Worm (Caenorhabditis elegans) whole organism, L3 larva: ENCODE results near the gene hip-1.

Experiments used
- elt-3 ChIP-seq, 3 experiments: fragments of 150-350 bp in 1 of 3; sonication (generic microtip) in 2 of 3; optimal IDR thresholded peaks; 2 replicates in 2 of 3; 4 replicates in 1 of 3; lab custom pipeline; 2014 to 2017; ENCODE audit warnings: missing biosample characterization in 3 of 3, missing genetic modification characterization in 3 of 3
- nhr-28 ChIP-seq: fragments of 150-350 bp; optimal IDR thresholded peaks from 2 replicates; lab custom pipeline; 2014; ENCODE audit warnings: missing biosample characterization, missing genetic modification characterization
- pha-4 ChIP-seq: fragments of 150-350 bp; optimal IDR thresholded peaks from 2 replicates; lab custom pipeline; 2014; ENCODE audit warnings: missing biosample characterization, missing genetic modification reagents, missing genetic modification characterization
- snpc-4 ChIP-seq: fragments of 150-350 bp; optimal IDR thresholded peaks from 2 replicates; lab custom pipeline; 2014; ENCODE audit warnings: missing biosample characterization, missing genetic modification characterization
- zag-1 ChIP-seq: fragments of 150-350 bp; optimal IDR thresholded peaks from 2 replicates; lab custom pipeline; 2014; ENCODE audit warnings: missing biosample characterization, missing genetic modification characterization
- ztf-11 ChIP-seq: fragments of 150-350 bp; optimal IDR thresholded peaks from 2 replicates; lab custom pipeline; 2014; ENCODE audit warnings: missing biosample characterization, missing genetic modification characterization

- no peak for TF ChIP-seq pha-4
- no peak for TF ChIP-seq elt-3 (tag; optimal IDR thresholded peaks at IDR 0.05; lab: Kevin White, UChicago)
- no peak for TF ChIP-seq snpc-4 (tag; lab: Kevin White, UChicago)
- TF ChIP-seq ztf-11, result no peak
- TF ChIP-seq zag-1, result no peak
- no peak for TF ChIP-seq nhr-28
These were observed 5.5 kb downstream of the hip-1 start, which contains the start of gene T12D8.9 for ce11 chrIII:13616793-13617192.
